Fruit fly (Drosophila melanogaster) whole organism, embryonic: ENCODE results near the gene SkpD.
A peak's percentile ranks its signal among the peaks of the same experiment; 100 is the strongest.

Experiments used
- Aef1 ChIP-seq: fragments of 200-800 bp; sonication (Bioruptor generic); IDR thresholded peaks from 3 replicates; pipeline ENCODE4 v1.3.6; 2022; ENCODE audit warnings: missing biosample characterization, missing genetic modification characterization
- Blimp-1 ChIP-seq: fragments of 200-800 bp; sonication (Bioruptor generic); optimal IDR thresholded peaks from 3 replicates; lab custom pipeline; 2018; ENCODE audit warnings: missing biosample characterization, missing genetic modification characterization, mild to moderate bottlenecking, moderate library complexity, missing genetic modification reagents
- CG11085 ChIP-seq: fragments of 200-800 bp; sonication (Bioruptor generic); IDR thresholded peaks from 2 replicates; pipeline ENCODE4 v1.3.6; 2022; ENCODE audit warnings: missing biosample characterization, missing genetic modification characterization
- CG12299 ChIP-seq: fragments of 200-800 bp; sonication (Bioruptor generic); optimal IDR thresholded peaks from 2 replicates; lab custom pipeline; 2018; ENCODE audit warnings: missing biosample characterization, mild to moderate bottlenecking, missing genetic modification characterization
- CG1233 ChIP-seq: fragments of 200-800 bp; sonication (Bioruptor generic); optimal IDR thresholded peaks from 4 replicates; lab custom pipeline; 2018; ENCODE audit warnings: missing biosample characterization, mild to moderate bottlenecking, missing genetic modification characterization
- CG13424 ChIP-seq: fragments of 200-800 bp; sonication (Bioruptor generic); optimal IDR thresholded peaks from 2 replicates; lab custom pipeline; 2019; ENCODE audit warnings: missing biosample characterization, mild to moderate bottlenecking, missing genetic modification characterization, moderate library complexity
- CG17361 ChIP-seq: fragments of 200-800 bp; sonication (Bioruptor generic); IDR thresholded peaks from 3 replicates; pipeline ENCODE4 v1.3.6; 2022; ENCODE audit warnings: missing biosample characterization, missing genetic modification characterization
- CG18476 ChIP-seq: fragments of 200-800 bp; sonication (Bioruptor generic); optimal IDR thresholded peaks from 2 replicates; lab custom pipeline; 2016; ENCODE audit warnings: missing biosample characterization, mild to moderate bottlenecking, missing genetic modification characterization
- CG2199 ChIP-seq: fragments of 200-800 bp; sonication (Bioruptor generic); IDR thresholded peaks from 3 replicates; pipeline ENCODE4 v1.3.6; 2022; ENCODE audit warnings: missing biosample characterization, missing genetic modification characterization
- CG32767 ChIP-seq: fragments of 200-800 bp; sonication (Bioruptor generic); IDR thresholded peaks from 2 replicates; pipeline ENCODE4 v1.3.6; 2022; ENCODE audit warnings: missing biosample characterization, missing genetic modification characterization
- CG3407 ChIP-seq: fragments of 200-800 bp; sonication (Bioruptor generic); optimal IDR thresholded peaks from 2 replicates; lab custom pipeline; 2018; ENCODE audit warnings: missing biosample characterization, mild to moderate bottlenecking, missing genetic modification characterization
- CG4360 ChIP-seq: fragments of 200-800 bp; sonication (Bioruptor generic); IDR thresholded peaks from 2 replicates; pipeline ENCODE4 v1.3.6; 2022; ENCODE audit warnings: missing biosample characterization, missing genetic modification characterization
- CG7786 ChIP-seq: fragments of 200-800 bp; sonication (Bioruptor generic); optimal IDR thresholded peaks from 2 replicates; lab custom pipeline; 2016; ENCODE audit warnings: missing biosample characterization, missing genetic modification characterization
- Camta ChIP-seq: fragments of 200-800 bp; sonication (Bioruptor generic); optimal IDR thresholded peaks from 2 replicates; lab custom pipeline; 2016; ENCODE audit warnings: missing biosample characterization, missing genetic modification characterization
- CrebB ChIP-seq: fragments of 200-800 bp; sonication (Bioruptor generic); optimal IDR thresholded peaks from 3 replicates; lab custom pipeline; 2018; ENCODE audit warnings: missing biosample characterization, mild to moderate bottlenecking, missing genetic modification characterization
- Dll ChIP-seq: fragments of 200-800 bp; sonication (Bioruptor generic); IDR thresholded peaks from 4 replicates; pipeline ENCODE4 v1.3.6; 2022; ENCODE audit warnings: missing biosample characterization, missing genetic modification characterization; ENCODE audit not compliant: partially characterized antibody
- Doc3 ChIP-seq: fragments of 200-800 bp; sonication (Bioruptor generic); IDR thresholded peaks from 3 replicates; pipeline ENCODE4 v1.3.6; 2022; ENCODE audit warnings: missing biosample characterization, missing genetic modification characterization; ENCODE audit not compliant: partially characterized antibody
- H15 ChIP-seq: fragments of 200-800 bp; sonication (Bioruptor generic); IDR thresholded peaks from 3 replicates; pipeline ENCODE4 v1.3.6; 2022; ENCODE audit warnings: missing biosample characterization, missing genetic modification characterization
- Hmr ChIP-seq: fragments of 200-800 bp; sonication (Bioruptor generic); optimal IDR thresholded peaks from 3 replicates; lab custom pipeline; 2017; ENCODE audit warnings: mild to moderate bottlenecking, missing biosample characterization, missing genetic modification reagents, missing genetic modification characterization
- Mad ChIP-seq: fragments of 200-800 bp; sonication (Bioruptor generic); optimal IDR thresholded peaks from 2 replicates; lab custom pipeline; 2016; ENCODE audit warnings: missing biosample characterization, missing genetic modification characterization
- Med ChIP-seq: fragments of 200-800 bp; sonication (Bioruptor generic); peaks from one replicate; lab custom pipeline; 2016; ENCODE audit warnings: missing biosample characterization, missing genetic modification characterization, mild to moderate bottlenecking, inconsistent platforms, moderate library complexity
- NC2β ChIP-seq: fragments of 200-800 bp; sonication (Bioruptor generic); optimal IDR thresholded peaks from 2 replicates; lab custom pipeline; 2016; ENCODE audit warnings: missing biosample characterization, missing genetic modification characterization
- Stat92E ChIP-seq, 3 experiments: fragments of >200 bp in 2 of 3; fragments of 200-800 bp in 1 of 3; sonication (Bioruptor generic) in 1 of 3; optimal IDR thresholded peaks; 2 replicates each; lab custom pipeline; 2017 to 2019; ENCODE audit warnings: missing biosample characterization in 3 of 3, missing genetic modification characterization in 3 of 3, mild to moderate bottlenecking in 1 of 3, moderate library complexity in 1 of 3
- Xrp1 ChIP-seq: fragments of 200-800 bp; sonication (Bioruptor generic); IDR thresholded peaks from 2 replicates; pipeline ENCODE4 v1.3.6; 2022; ENCODE audit warnings: missing biosample characterization, missing genetic modification characterization
- ase ChIP-seq: fragments of 200-800 bp; sonication (Bioruptor generic); IDR thresholded peaks from 3 replicates; pipeline ENCODE4 v1.3.6; 2022; ENCODE audit warnings: missing biosample characterization, missing genetic modification characterization
- cato ChIP-seq: fragments of 200-800 bp; sonication (Bioruptor generic); optimal IDR thresholded peaks from 2 replicates; lab custom pipeline; 2016; ENCODE audit warnings: missing biosample characterization, missing genetic modification characterization, borderline replicate concordance
- chif ChIP-seq, 2 experiments: fragments of 200-800 bp; sonication (Bioruptor generic); optimal IDR thresholded peaks; 3 replicates each; lab custom pipeline; 2016; ENCODE audit warnings: missing biosample characterization in 2 of 2, missing genetic modification characterization in 2 of 2
- chinmo ChIP-seq: fragments of 200-800 bp; sonication (Bioruptor generic); IDR thresholded peaks from 4 replicates; pipeline ENCODE4 v1.3.6; 2022; ENCODE audit warnings: missing biosample characterization, missing genetic modification characterization; ENCODE audit not compliant: partially characterized antibody
- chm ChIP-seq: fragments of 200-800 bp; sonication (Bioruptor generic); IDR thresholded peaks from 2 replicates; pipeline ENCODE4 v1.3.6; 2022; ENCODE audit warnings: missing biosample characterization, missing genetic modification characterization
- crc ChIP-seq: fragments of 200-800 bp; sonication (Bioruptor generic); optimal IDR thresholded peaks from 2 replicates; lab custom pipeline; 2016; ENCODE audit warnings: missing biosample characterization, missing genetic modification characterization
- crol ChIP-seq: fragments of 200-800 bp; sonication (Bioruptor generic); IDR thresholded peaks from 2 replicates; pipeline ENCODE4 v1.3.6; 2022; ENCODE audit warnings: missing biosample characterization, missing genetic modification characterization
- dimm ChIP-seq: fragments of 200-800 bp; sonication (Bioruptor generic); IDR thresholded peaks from 2 replicates; pipeline ENCODE4 v1.3.6; 2022; ENCODE audit warnings: missing biosample characterization, missing genetic modification characterization
- dpn ChIP-seq, 2 experiments: fragments of 200-800 bp; sonication (Bioruptor generic); optimal IDR thresholded peaks; 3 replicates each; lab custom pipeline; 2016; ENCODE audit warnings: missing biosample characterization in 2 of 2, missing genetic modification characterization in 2 of 2
- dysf ChIP-seq: fragments of 200-800 bp; sonication (Bioruptor generic); IDR thresholded peaks from 3 replicates; pipeline ENCODE4 v1.3.6; 2022; ENCODE audit warnings: missing biosample characterization, missing genetic modification characterization
- kay ChIP-seq: fragments of 200-800 bp; sonication (Bioruptor generic); optimal IDR thresholded peaks from 2 replicates; lab custom pipeline; 2016; ENCODE audit warnings: missing biosample characterization, missing genetic modification characterization
- kni ChIP-seq: fragments of 200-800 bp; sonication (Bioruptor generic); optimal IDR thresholded peaks from 3 replicates; lab custom pipeline; 2017; ENCODE audit warnings: mild to moderate bottlenecking, missing biosample characterization, missing genetic modification reagents, missing genetic modification characterization
- lola ChIP-seq, 3 experiments: fragments of >200 bp in 2 of 3; fragments of 200-800 bp in 1 of 3; sonication (Bioruptor generic) in 1 of 3; optimal IDR thresholded peaks; 2 replicates each; lab custom pipeline; 2017 to 2019; ENCODE audit warnings: missing biosample characterization in 3 of 3, missing genetic modification characterization in 3 of 3, mild to moderate bottlenecking in 1 of 3, moderate library complexity in 1 of 3
- odd ChIP-seq: fragments of 200-800 bp; sonication (Bioruptor generic); optimal IDR thresholded peaks from 2 replicates; lab custom pipeline; 2017; ENCODE audit warnings: missing biosample characterization, mild to moderate bottlenecking, missing genetic modification characterization
- otp ChIP-seq: fragments of 200-800 bp; sonication (Bioruptor generic); IDR thresholded peaks from 3 replicates; pipeline ENCODE4, ENCODE4 v1.3.6; 2022; ENCODE audit warnings: missing biosample characterization, missing genetic modification characterization
- pan ChIP-seq, 4 experiments: fragments of >200 bp in 3 of 4; fragments of 200-800 bp in 1 of 4; sonication (Bioruptor generic) in 1 of 4; optimal IDR thresholded peaks in 3 of 4; IDR thresholded peaks in 1 of 4; 2 replicates each; pipeline versions ENCODE4 v1.3.6 to Lab custom; 2017 to 2022; ENCODE audit warnings: missing biosample characterization in 2 of 4, missing genetic modification characterization in 2 of 4, mixed read lengths in 1 of 4
- row ChIP-seq: fragments of 200-800 bp; sonication (Bioruptor generic); IDR thresholded peaks from 3 replicates; pipeline ENCODE4 v1.3.6; 2022; ENCODE audit warnings: missing biosample characterization, missing genetic modification characterization
- schlank ChIP-seq: fragments of 200-800 bp; sonication (Bioruptor generic); optimal IDR thresholded peaks from 2 replicates; lab custom pipeline; 2018; ENCODE audit warnings: missing biosample characterization, mild to moderate bottlenecking, missing genetic modification characterization
- sd ChIP-seq: fragments of 200-800 bp; sonication (Bioruptor generic); optimal IDR thresholded peaks from 3 replicates; lab custom pipeline; 2018; ENCODE audit warnings: missing biosample characterization, mild to moderate bottlenecking, missing genetic modification characterization, moderate library complexity
- sna ChIP-seq: fragments of 200-800 bp; sonication (Bioruptor generic); IDR thresholded peaks from 2 replicates; pipeline ENCODE4 v1.3.6; 2022; ENCODE audit warnings: missing biosample characterization, missing genetic modification characterization; ENCODE audit not compliant: partially characterized antibody
- sqz ChIP-seq: fragments of 200-800 bp; sonication (Bioruptor generic); optimal IDR thresholded peaks from 3 replicates; lab custom pipeline; 2018; ENCODE audit warnings: missing biosample characterization, mild to moderate bottlenecking, missing genetic modification characterization
- trem ChIP-seq: fragments of 200-800 bp; optimal IDR thresholded peaks from 3 replicates; lab custom pipeline; 2019; ENCODE audit warnings: missing biosample characterization, mild to moderate bottlenecking, missing genetic modification characterization, moderate library complexity
- tx ChIP-seq: fragments of 200-800 bp; sonication (Bioruptor generic); optimal IDR thresholded peaks from 2 replicates; lab custom pipeline; 2016; ENCODE audit warnings: missing biosample characterization, missing genetic modification characterization

The SkpD gene

DNA sequence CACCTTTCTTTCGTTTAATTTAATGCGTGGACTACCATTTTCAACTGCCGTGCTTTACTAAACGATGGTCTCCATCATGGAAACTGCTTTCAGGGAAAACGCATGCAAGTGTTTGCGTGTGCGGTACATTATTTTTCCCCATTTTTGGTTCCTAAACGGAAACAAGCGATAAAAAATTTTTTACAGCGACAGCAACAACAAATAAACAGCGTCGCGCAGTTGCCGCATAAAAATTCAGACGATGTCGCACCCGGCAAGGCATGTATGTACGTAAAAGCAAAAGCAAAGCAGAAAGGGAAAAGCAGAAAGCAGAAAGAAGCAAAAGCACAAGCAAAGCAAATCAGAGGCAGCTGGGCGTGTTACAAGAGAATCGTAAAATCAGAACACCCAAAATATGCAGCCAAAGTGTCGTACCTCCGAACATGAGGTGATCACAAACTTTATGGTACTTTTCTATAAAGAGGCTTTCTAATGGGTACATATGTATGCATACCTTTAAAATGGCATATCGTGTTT is 33.1 kb downstream of the SkpD start:
- peak; percentile 27; the same call in 2 of the 3 replicates for TF ChIP-seq row (GFP tag; lab: Robert Waterston, UW)
- TF ChIP-seq chinmo, result 0 out of 4 replicates have a peak, but pooled peaks have one; percentile 42
- peak; percentile 28 for TF ChIP-seq sd
- TF ChIP-seq Blimp-1 (GFP tag; lab: Kevin White, UChicago), result peak; percentile 65
- TF ChIP-seq sqz (GFP tag; lab: Kevin White, UChicago), result peak; percentile 19
- TF ChIP-seq H15, result 0 out of 3 replicates have a peak, but pooled peaks have one; percentile 22
- TF ChIP-seq CG4360 (GFP tag; lab: Robert Waterston, UW), result peak; percentile 62
- TF ChIP-seq dimm, result no peak
- no peak for TF ChIP-seq CG18476 (GFP tag; lab: Kevin White, UChicago)
- 0 out of 2 replicates have a peak, but pooled peaks have one; percentile 7 for TF ChIP-seq Xrp1
- no peak for TF ChIP-seq Hmr
- TF ChIP-seq kni, result peak; percentile 24
- no peak for TF ChIP-seq otp
- peak; percentile 40; the same call in 1 of the 2 replicates for TF ChIP-seq chm
- peak; percentile 94 for TF ChIP-seq CG2199 (GFP tag; lab: Robert Waterston, UW)
- no peak for TF ChIP-seq tx (GFP tag; lab: Kevin White, UChicago)
- peak; percentile 13 for TF ChIP-seq Med
- no peak for TF ChIP-seq Dll (GFP tag; lab: Robert Waterston, UW)
- TF ChIP-seq CG7786 (GFP tag; lab: Kevin White, UChicago), result no peak

DNA sequence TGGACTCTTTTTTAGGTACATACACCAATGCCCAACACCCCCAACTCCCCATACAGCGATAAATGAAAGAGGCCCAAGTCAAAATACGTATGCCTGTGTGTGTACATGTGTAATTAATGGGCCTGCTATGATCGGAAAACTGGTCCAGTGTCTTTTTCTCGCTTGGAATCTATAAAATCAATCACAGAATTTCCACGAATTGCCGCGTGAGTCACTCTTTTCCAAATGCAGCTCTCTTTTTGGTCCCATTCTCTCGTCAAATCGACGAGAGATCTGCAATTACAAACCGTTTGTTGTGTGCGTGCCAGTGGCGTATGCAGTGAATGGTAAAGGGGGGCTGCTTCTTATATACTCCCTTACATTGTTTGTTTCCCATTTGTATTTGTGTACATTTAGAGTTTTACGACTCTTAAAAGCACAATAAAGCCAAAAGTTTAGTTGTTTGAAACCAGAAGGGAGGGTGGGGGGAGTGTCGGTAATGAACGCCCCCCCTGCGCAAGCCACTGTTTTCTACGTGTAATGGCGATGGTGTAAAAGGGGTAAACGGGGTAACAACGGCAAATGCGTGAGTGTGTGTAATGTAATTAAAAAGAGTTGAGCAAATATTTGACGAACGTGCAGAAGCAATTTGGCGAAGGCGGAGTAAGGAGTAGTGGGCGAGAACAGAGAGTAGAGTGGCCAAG is 34.3 kb downstream of the SkpD start:
- TF ChIP-seq dpn (GFP tag; optimal IDR thresholded peaks at IDR 0.05; lab: Kevin White, UChicago) (peak; percentile 93 to 94), NC2β (GFP tag; lab: Kevin White, UChicago) (peak; percentile 90), CG3407 (GFP tag; lab: Kevin White, UChicago) (peak; percentile 88), kay (GFP tag; lab: Kevin White, UChicago) (peak; percentile 89), CG13424 (tag; lab: Kevin White, UChicago) (peak; percentile 95), crol (GFP tag; lab: Robert Waterston, UW) (peak; percentile 96), cato (GFP tag; lab: Kevin White, UChicago) (peak; percentile 88), kni (peak; percentile 81), CG11085 (GFP tag; lab: Robert Waterston, UW) (peak; percentile 78), CG32767 (GFP tag; lab: Robert Waterston, UW) (peak; percentile 91), Stat92E (GFP tag; optimal IDR thresholded peaks at IDR 0.05; lab: Kevin White, UChicago) (peak in 1 of 3 experiments; percentile 97), Doc3 (GFP tag; lab: Robert Waterston, UW) (no peak), CrebB (peak; percentile 85), chm (peak; percentile 89), dysf (GFP tag; lab: Robert Waterston, UW) (peak; percentile 97), CG12299 (tag; lab: Kevin White, UChicago) (peak; percentile 84), CG17361 (GFP tag; lab: Robert Waterston, UW) (peak; percentile 95), dimm (peak; percentile 88), CG1233 (GFP tag; lab: Kevin White, UChicago) (peak; percentile 92), Camta (GFP tag; lab: Kevin White, UChicago) (peak; percentile 89), chif (GFP tag; optimal IDR thresholded peaks at IDR 0.05; lab: Kevin White, UChicago) (peak; percentile 94 to 96), Hmr (peak; percentile 90), ase (GFP tag; lab: Robert Waterston, UW) (peak; percentile 91), crc (GFP tag; lab: Kevin White, UChicago) (peak; percentile 90), Mad (GFP tag; lab: Kevin White, UChicago) (peak; percentile 95), Aef1 (peak; percentile 94), schlank (tag; lab: Kevin White, UChicago) (peak; percentile 73), lola (GFP tag; optimal IDR thresholded peaks at IDR 0.05; lab: Kevin White, UChicago) (peak in 1 of 3 experiments; percentile 90), trem (peak; percentile 87), odd (peak; percentile 89), pan (optimal IDR thresholded peaks at IDR 0.05; lab: Kevin White, UChicago) (no peak), pan (GFP tag; optimal IDR thresholded peaks at IDR 0.05 in 1 of 2, IDR thresholded peaks at IDR 0.05 in 1 of 2) (peak in 1 of 2 experiments; percentile 96), sna (GFP tag; lab: Robert Waterston, UW) (no peak)
